Worm (Caenorhabditis elegans): ENCODE data around the gene ilys-5.

ce11 chrX:6484780-6485179 lies 51.9 kb downstream of the ilys-5 start, which contains the start of gene gar-1:
- TF ChIP-seq lim-7 (GFP tag; IDR thresholded peaks at IDR 0.05) = no peak
- no peak for TF ChIP-seq aly-2 (tag; optimal IDR thresholded peaks at IDR 0.05)
- TF ChIP-seq nhr-42 (GFP tag; IDR thresholded peaks at IDR 0.05) = no peak
- no peak for TF ChIP-seq ZK546.5 (tag; optimal IDR thresholded peaks at IDR 0.05)
- no peak for TF ChIP-seq lir-3 (tag; optimal IDR thresholded peaks at IDR 0.05)
- no peak for TF ChIP-seq ceh-62 (tag; optimal IDR thresholded peaks at IDR 0.05)
- no peak for TF ChIP-seq nhr-11 (tag; optimal IDR thresholded peaks at IDR 0.05)
- no peak for TF ChIP-seq cey-2 (tag; optimal IDR thresholded peaks at IDR 0.05; ENCODE audit: borderline replicate concordance, insufficient read depth)
- TF ChIP-seq zfp-2 (tag; optimal IDR thresholded peaks at IDR 0.05) = no peak
- TF ChIP-seq lin-13 (GFP tag; optimal IDR thresholded peaks at IDR 0.05) = no peak
- no peak for TF ChIP-seq Y75B8A.6 (GFP tag; IDR thresholded peaks at IDR 0.05)
- TF ChIP-seq ZK337.2 (GFP tag; IDR thresholded peaks at IDR 0.05) = no peak
- no peak for TF ChIP-seq tra-1 (GFP tag; IDR thresholded peaks at IDR 0.05)
